Fruit fly (Drosophila melanogaster) whole organism, embryonic: Measurements from ENCODE around the gene Inx3.

ENCODE experiments used
- Adf1 ChIP-seq: fragments of 200-800 bp; sonication (Bioruptor generic); IDR thresholded peaks from 2 replicates; pipeline ENCODE4 v1.3.6; 2022; ENCODE audit warnings: missing biosample characterization, missing genetic modification characterization
- Antp ChIP-seq: fragments of 200-800 bp; sonication (Bioruptor generic); optimal IDR thresholded peaks from 3 replicates; lab custom pipeline; 2016; ENCODE audit warnings: missing biosample characterization, missing genetic modification characterization
- CG15479 ChIP-seq: fragments of 200-800 bp; sonication (Bioruptor generic); optimal IDR thresholded peaks from 3 replicates; lab custom pipeline; 2019; ENCODE audit warnings: missing biosample characterization, mild to moderate bottlenecking, missing genetic modification characterization, moderate library complexity
- CG15514 ChIP-seq: fragments of 200-800 bp; sonication (Bioruptor generic); optimal IDR thresholded peaks from 3 replicates; lab custom pipeline; 2017; ENCODE audit warnings: missing biosample characterization, missing genetic modification characterization, mild to moderate bottlenecking, moderate library complexity, missing genetic modification reagents
- CG16815 ChIP-seq: fragments of 200-800 bp; sonication (Bioruptor generic); optimal IDR thresholded peaks from 3 replicates; lab custom pipeline; 2017; ENCODE audit warnings: missing biosample characterization, mild to moderate bottlenecking, missing genetic modification characterization
- CG17361 ChIP-seq: fragments of 200-800 bp; sonication (Bioruptor generic); IDR thresholded peaks from 3 replicates; pipeline ENCODE4 v1.3.6; 2022; ENCODE audit warnings: missing biosample characterization, missing genetic modification characterization
- CG30020 ChIP-seq: fragments of 200-800 bp; optimal IDR thresholded peaks from 2 replicates; lab custom pipeline; 2019; ENCODE audit warnings: missing biosample characterization, mild to moderate bottlenecking, missing genetic modification characterization, moderate library complexity
- CG34376 ChIP-seq: fragments of 200-800 bp; sonication (Bioruptor generic); optimal IDR thresholded peaks from 2 replicates; lab custom pipeline; 2018; ENCODE audit warnings: missing biosample characterization, mild to moderate bottlenecking, missing genetic modification characterization
- CG7271 ChIP-seq: fragments of 200-800 bp; sonication (Bioruptor generic); optimal IDR thresholded peaks from 2 replicates; lab custom pipeline; 2018; ENCODE audit warnings: missing biosample characterization, mild to moderate bottlenecking, missing genetic modification characterization, moderate library complexity
- Ets97D ChIP-seq: fragments of 200-800 bp; sonication (Bioruptor generic); optimal IDR thresholded peaks from 3 replicates; lab custom pipeline; 2016; ENCODE audit warnings: missing biosample characterization, missing genetic modification characterization
- H2.0 ChIP-seq: fragments of 200-800 bp; sonication (Bioruptor generic); IDR thresholded peaks from 2 replicates; pipeline ENCODE4 v1.3.6; 2022; ENCODE audit warnings: missing biosample characterization, missing genetic modification characterization
- Med ChIP-seq: fragments of 200-800 bp; sonication (Bioruptor generic); peaks from one replicate; lab custom pipeline; 2016; ENCODE audit warnings: missing biosample characterization, missing genetic modification characterization, mild to moderate bottlenecking, inconsistent platforms, moderate library complexity
- Rfx ChIP-seq: fragments of 200-800 bp; sonication (Bioruptor generic); IDR thresholded peaks from 2 replicates; pipeline ENCODE4 v1.3.6; 2022; ENCODE audit warnings: missing biosample characterization, missing genetic modification characterization
- Ssrp ChIP-seq: fragments of 200-800 bp; sonication (Bioruptor generic); optimal IDR thresholded peaks from 2 replicates; lab custom pipeline; 2018; ENCODE audit warnings: missing biosample characterization, mild to moderate bottlenecking, missing genetic modification characterization, moderate library complexity
- Tbp ChIP-seq: fragments of >200 bp; optimal IDR thresholded peaks from 2 replicates; lab custom pipeline; 2018; ENCODE audit warnings: missing biosample characterization, missing genetic modification characterization
- Xrp1 ChIP-seq: fragments of 200-800 bp; sonication (Bioruptor generic); IDR thresholded peaks from 2 replicates; pipeline ENCODE4 v1.3.6; 2022; ENCODE audit warnings: missing biosample characterization, missing genetic modification characterization
- abd-A ChIP-seq: fragments of 200-800 bp; sonication (Bioruptor generic); optimal IDR thresholded peaks from 3 replicates; lab custom pipeline; 2019; ENCODE audit warnings: missing biosample characterization, mild to moderate bottlenecking, missing genetic modification characterization, moderate library complexity
- ci ChIP-seq: fragments of 200-800 bp; sonication (Bioruptor generic); IDR thresholded peaks from 3 replicates; pipeline ENCODE4 v1.3.6; 2022; ENCODE audit warnings: missing biosample characterization, missing genetic modification characterization
- corto ChIP-seq: fragments of 200-800 bp; sonication (Bioruptor generic); optimal IDR thresholded peaks from 2 replicates; lab custom pipeline; 2016; ENCODE audit warnings: missing biosample characterization, mild to moderate bottlenecking, missing genetic modification characterization, moderate library complexity
- crp ChIP-seq, 2 experiments: fragments of 200-800 bp; sonication (Bioruptor generic); optimal IDR thresholded peaks; 2 replicates in 1 of 2; 3 replicates in 1 of 2; lab custom pipeline; 2017; ENCODE audit warnings: missing biosample characterization in 2 of 2, missing genetic modification characterization in 2 of 2, mild to moderate bottlenecking in 1 of 2, moderate library complexity in 1 of 2
- cwo ChIP-seq: fragments of 200-800 bp; sonication (Bioruptor generic); optimal IDR thresholded peaks from 3 replicates; lab custom pipeline; 2017; ENCODE audit warnings: missing biosample characterization, missing genetic modification characterization, mild to moderate bottlenecking, moderate library complexity, missing genetic modification reagents
- exex ChIP-seq: fragments of 200-800 bp; sonication (Bioruptor generic); optimal IDR thresholded peaks from 4 replicates; lab custom pipeline; 2018; ENCODE audit warnings: missing biosample characterization, mild to moderate bottlenecking, missing genetic modification characterization, moderate library complexity
- fd102C ChIP-seq: fragments of 200-800 bp; sonication (Bioruptor generic); optimal IDR thresholded peaks from 2 replicates; lab custom pipeline; 2018; ENCODE audit warnings: missing biosample characterization, mild to moderate bottlenecking, missing genetic modification characterization, moderate library complexity
- fu2 ChIP-seq: fragments of 200-800 bp; sonication (Bioruptor generic); optimal IDR thresholded peaks from 2 replicates; lab custom pipeline; 2016; ENCODE audit warnings: missing biosample characterization, missing genetic modification characterization
- gce ChIP-seq: fragments of 200-800 bp; sonication (Bioruptor generic); IDR thresholded peaks from 3 replicates; pipeline ENCODE4 v1.3.6; 2022; ENCODE audit warnings: missing biosample characterization, missing genetic modification characterization
- grn ChIP-seq: fragments of 200-800 bp; sonication (Bioruptor generic); optimal IDR thresholded peaks from 3 replicates; lab custom pipeline; 2017; ENCODE audit warnings: missing biosample characterization, missing genetic modification characterization
- lmd ChIP-seq: fragments of 200-800 bp; sonication (Bioruptor generic); IDR thresholded peaks from 2 replicates; pipeline ENCODE4 v1.3.6; 2022; ENCODE audit warnings: missing biosample characterization, missing genetic modification characterization
- nmo ChIP-seq: fragments of 200-800 bp; sonication (Bioruptor generic); optimal IDR thresholded peaks from 2 replicates; lab custom pipeline; 2018; ENCODE audit warnings: missing biosample characterization, mild to moderate bottlenecking, missing genetic modification characterization, moderate library complexity
- pb ChIP-seq: fragments of 200-800 bp; sonication (Bioruptor generic); optimal IDR thresholded peaks from 3 replicates; lab custom pipeline; 2016; ENCODE audit warnings: missing biosample characterization, missing genetic modification characterization
- phol ChIP-seq: fragments of 200-800 bp; sonication (Bioruptor generic); optimal IDR thresholded peaks from 3 replicates; lab custom pipeline; 2018; ENCODE audit warnings: missing biosample characterization, mild to moderate bottlenecking, missing genetic modification characterization, moderate library complexity
- pzg ChIP-seq: fragments of 200-800 bp; sonication (Bioruptor generic); optimal IDR thresholded peaks from 3 replicates; lab custom pipeline; 2018; ENCODE audit warnings: missing biosample characterization, mild to moderate bottlenecking, missing genetic modification characterization, moderate library complexity
- ttk ChIP-seq: fragments of 200-800 bp; sonication (Bioruptor generic); IDR thresholded peaks from 2 replicates; pipeline ENCODE4 v2.1.2; 2022; ENCODE audit warnings: missing biosample characterization, missing genetic modification characterization
- z ChIP-seq: fragments of 200-800 bp; sonication (Bioruptor generic); IDR thresholded peaks from 3 replicates; pipeline ENCODE4 v1.3.6; 2022; ENCODE audit warnings: missing biosample characterization, missing genetic modification characterization

The Inx3 gene

dm6 chr3R:28887559-28888432 lies 28.5 kb upstream of the Inx3 start, which contains the start of the genes CG33203 and Doa (continued):
- TF ChIP-seq lmd (GFP tag; lab: Robert Waterston, UW) (peak; percentile 26; the same call in 1 of the 2 replicates), abd-A (tag; lab: Kevin White, UChicago) (peak; percentile 61), CG16815 (GFP tag; lab: Kevin White, UChicago) (no peak), phol (tag; lab: Kevin White, UChicago) (peak; percentile 53), crp (GFP tag; optimal IDR thresholded peaks at IDR 0.05; lab: Kevin White, UChicago) (peak in 1 of 2 experiments; percentile 34), Xrp1 (GFP tag; lab: Robert Waterston, UW) (peak; percentile 14; the same call in 1 of the 2 replicates), z (GFP tag; lab: Robert Waterston, UW) (no peak), exex (tag; lab: Kevin White, UChicago) (no peak), fu2 (GFP tag; lab: Kevin White, UChicago) (peak; percentile 30), Rfx (peak; percentile 71), Adf1 (GFP tag; lab: Robert Waterston, UW) (no peak), CG30020 (peak; percentile 5), Antp (peak; percentile 78), Ssrp (no peak), nmo (GFP tag; lab: Kevin White, UChicago) (peak; percentile 68)
- TF ChIP-seq, all 482 proteins: peak for 216

DNA sequence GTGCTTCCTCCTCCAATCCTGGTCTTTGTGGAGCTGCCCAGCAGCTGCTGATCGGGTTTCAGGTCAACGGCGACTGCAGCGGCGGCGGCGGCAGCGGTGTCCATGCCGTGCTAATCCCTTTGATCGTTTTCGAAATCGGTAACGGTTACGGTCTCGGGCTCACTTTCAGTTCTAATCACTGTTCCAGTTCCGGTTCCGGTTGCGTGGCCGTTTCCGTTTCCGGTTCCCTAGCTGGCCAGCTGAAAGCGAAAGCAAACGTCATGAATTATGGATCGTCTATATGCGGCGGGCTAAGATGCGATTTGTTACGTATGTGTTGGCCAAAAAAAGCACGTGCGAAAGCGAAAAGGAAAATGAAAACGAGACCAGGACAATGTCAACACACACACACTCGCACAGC lies 27.5 kb upstream of the Inx3 start:
- no peak for TF ChIP-seq pb (GFP tag; lab: Kevin White, UChicago)
- TF ChIP-seq H2.0 (GFP tag; lab: Robert Waterston, UW), result no peak
- TF ChIP-seq Med, result peak; percentile 71
- no peak for TF ChIP-seq CG17361
- peak; percentile 63 for TF ChIP-seq Ets97D (GFP tag; lab: Kevin White, UChicago)
- TF ChIP-seq ci (GFP tag; lab: Robert Waterston, UW), result 0 out of 3 replicates have a peak, but pooled peaks have one; percentile 26
- TF ChIP-seq pzg, result no peak
- no peak for TF ChIP-seq gce (GFP tag; lab: Robert Waterston, UW)
- peak; percentile 16 for TF ChIP-seq CG15479
- peak; percentile 87 for TF ChIP-seq CG7271 (tag; lab: Kevin White, UChicago)
- no peak for TF ChIP-seq Tbp (GFP tag; lab: Kevin White, UChicago)
- TF ChIP-seq fd102C (GFP tag; lab: Kevin White, UChicago), result peak; percentile 1
- peak; percentile 81 for TF ChIP-seq CG15514 (GFP tag; lab: Kevin White, UChicago)

dm6 chr3R:28883434-28883833 lies 24.1 kb upstream of the Inx3 start, which contains the start of gene Nepl21:
Gene Nepl21, plus strand, starts transcription at chr3R:28883693.
- TF ChIP-seq corto (GFP tag; lab: Kevin White, UChicago) (no peak), ttk (GFP tag; lab: Robert Waterston, UW) (no peak), grn (GFP tag; lab: Kevin White, UChicago) (no peak), cwo (GFP tag; lab: Kevin White, UChicago) (peak; percentile 14), CG34376 (GFP tag; lab: Kevin White, UChicago) (peak; percentile 37)
